Worm (Caenorhabditis elegans) whole organism, mixed stage, embryonic: ENCODE measurements around the gene EEED8.3.

Experiments used
- blmp-1 ChIP-seq: fragments of 150-350 bp; optimal IDR thresholded peaks from 2 replicates; lab custom pipeline; 2014; ENCODE audit warnings: missing biosample characterization, missing genetic modification characterization
- ceh-83 ChIP-seq: fragments of 200-800 bp; sonication (Bioruptor generic); optimal IDR thresholded peaks from 2 replicates; lab custom pipeline; 2018; ENCODE audit warnings: mild to moderate bottlenecking, missing genetic modification characterization, missing compliant biosample characterization
- ces-1 ChIP-seq: fragments of 150-350 bp; optimal IDR thresholded peaks from 2 replicates; lab custom pipeline; 2014; ENCODE audit warnings: missing biosample characterization, missing genetic modification reagents, missing genetic modification characterization
- elt-1 ChIP-seq: sonication (generic microtip); optimal IDR thresholded peaks from 2 replicates; lab custom pipeline; 2017; ENCODE audit warnings: missing genetic modification characterization, mild to moderate bottlenecking, missing compliant biosample characterization, antibody characterized with exemption, moderate library complexity, borderline replicate concordance; ENCODE audit not compliant: insufficient read depth
- ham-2 ChIP-seq: fragments of 200-800 bp; sonication (Bioruptor generic); optimal IDR thresholded peaks from 2 replicates; lab custom pipeline; 2018; ENCODE audit warnings: mild to moderate bottlenecking, missing genetic modification characterization, missing compliant biosample characterization
- lsy-2 ChIP-seq: fragments of 150-350 bp; optimal IDR thresholded peaks from 2 replicates; lab custom pipeline; 2014; ENCODE audit warnings: missing biosample characterization, missing genetic modification characterization
- nhr-12 ChIP-seq: fragments of 150-350 bp; optimal IDR thresholded peaks from 2 replicates; lab custom pipeline; 2014; ENCODE audit warnings: missing biosample characterization, missing genetic modification characterization
- nhr-237 ChIP-seq: fragments of 150-350 bp; optimal IDR thresholded peaks from 2 replicates; lab custom pipeline; 2014; ENCODE audit warnings: missing biosample characterization, missing genetic modification characterization
- nhr-76 ChIP-seq: sonication (generic microtip); optimal IDR thresholded peaks from 2 replicates; lab custom pipeline; 2017; ENCODE audit warnings: missing biosample characterization, missing genetic modification characterization
- pha-4 ChIP-seq: fragments of 150-350 bp; optimal IDR thresholded peaks from 2 replicates; lab custom pipeline; 2018; ENCODE audit warnings: missing biosample characterization, missing genetic modification reagents, missing genetic modification characterization
- snpc-4 ChIP-seq: fragments of 150-350 bp; optimal IDR thresholded peaks from 2 replicates; lab custom pipeline; 2014; ENCODE audit warnings: missing biosample characterization, missing genetic modification characterization
- sptf-1 ChIP-seq: sonication (generic microtip); optimal IDR thresholded peaks from 2 replicates; lab custom pipeline; 2017; ENCODE audit warnings: mild to moderate bottlenecking, missing genetic modification characterization, moderate library complexity, missing compliant biosample characterization
- unc-39 ChIP-seq: fragments of 150-350 bp; optimal IDR thresholded peaks from 2 replicates; lab custom pipeline; 2014; ENCODE audit warnings: missing biosample characterization, missing genetic modification characterization
- unc-62 ChIP-seq: fragments of 150-350 bp; optimal IDR thresholded peaks from 2 replicates; lab custom pipeline; 2014; ENCODE audit warnings: missing biosample characterization, missing genetic modification reagents, missing genetic modification characterization

DNA sequence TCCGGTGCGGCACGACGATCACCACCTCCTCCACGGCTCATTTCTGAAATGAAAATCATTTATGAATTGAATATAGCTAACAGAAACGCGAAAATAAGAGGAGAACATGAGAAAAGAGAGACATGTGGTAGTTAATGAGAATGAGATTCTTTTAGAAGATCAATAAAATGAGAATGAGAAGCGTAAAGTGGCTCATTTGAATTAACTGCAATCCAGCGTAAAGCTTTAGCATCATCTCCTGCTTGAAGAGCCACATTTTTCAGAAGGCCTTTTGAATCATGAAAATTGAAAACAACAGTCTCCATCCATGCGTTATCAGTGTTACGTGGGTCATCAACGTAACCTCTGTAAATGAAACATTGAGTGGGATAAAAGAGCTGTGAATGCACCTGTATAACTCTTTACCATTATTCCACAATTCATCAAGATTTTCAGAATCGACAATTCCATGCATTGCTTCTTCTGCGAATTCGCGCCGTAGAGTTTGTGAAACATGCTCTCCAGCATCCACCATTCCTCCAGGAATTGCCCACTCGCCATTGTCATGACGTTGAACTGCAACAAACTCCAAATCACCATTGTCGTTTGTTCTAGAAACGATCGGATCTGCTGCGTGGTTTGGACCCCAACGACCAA is 25.2 kb upstream of the EEED8.3 start, which contains the start of gene rsp-4:
- TF ChIP-seq elt-1 (tag; lab: Kevin White, UChicago) = no peak
- no peak for TF ChIP-seq ces-1
- TF ChIP-seq nhr-12 (tag; lab: Kevin White, UChicago) = no peak
- no peak for TF ChIP-seq blmp-1 (tag; lab: Kevin White, UChicago)
- TF ChIP-seq nhr-76 = no peak
- TF ChIP-seq lsy-2 (tag; lab: Kevin White, UChicago) = no peak
- no peak for TF ChIP-seq pha-4
- TF ChIP-seq unc-39 (tag; lab: Kevin White, UChicago) = no peak
- TF ChIP-seq snpc-4 = no peak
- TF ChIP-seq sptf-1 (tag; lab: Kevin White, UChicago) = no peak
- no peak for TF ChIP-seq unc-62
- no peak for TF ChIP-seq nhr-237 (tag; lab: Kevin White, UChicago)
- no peak for TF ChIP-seq ceh-83
- TF ChIP-seq ham-2 (GFP tag; lab: Kevin White, UChicago) = no peak
